Worm (Caenorhabditis elegans) whole organism, L1 larva: ENCODE data around the gene pfd-4.

Experiments used
- F16B12.6 ChIP-seq: fragments of 150-350 bp; optimal IDR thresholded peaks from 2 replicates; lab custom pipeline; 2014; ENCODE audit warnings: missing biosample characterization, missing genetic modification characterization
- ama-1 ChIP-seq: fragments of 150-350 bp; optimal IDR thresholded peaks from 2 replicates; lab custom pipeline; 2014
- pqm-1 ChIP-seq: sonication (generic microtip); optimal IDR thresholded peaks from 3 replicates; lab custom pipeline; 2017; ENCODE audit warnings: missing biosample characterization, missing genetic modification characterization
- zag-1 ChIP-seq: fragments of 150-350 bp; optimal IDR thresholded peaks from 2 replicates; lab custom pipeline; 2014; ENCODE audit warnings: missing biosample characterization, missing genetic modification characterization

ce11 chrIV:11286112-11286511 lies 28.9 kb upstream of the pfd-4 start:
- no peak for TF ChIP-seq ama-1 (lab: Kevin White, UChicago)
- TF ChIP-seq F16B12.6 (tag; lab: Kevin White, UChicago), result no peak
- no peak for TF ChIP-seq pqm-1 (tag; lab: Kevin White, UChicago)
- no peak for TF ChIP-seq zag-1
